Fruit fly (Drosophila melanogaster) whole organism, embryonic: ENCODE measurements around the gene Atg8b.

Source experiments
- BtbVII ChIP-seq: fragments of 200-800 bp; sonication (Bioruptor generic); optimal IDR thresholded peaks from 3 replicates; lab custom pipeline; 2017; ENCODE audit warnings: missing biosample characterization, mild to moderate bottlenecking, missing genetic modification characterization
- CG1024 ChIP-seq: fragments of 200-800 bp; sonication (Bioruptor generic); IDR thresholded peaks from 2 replicates; pipeline ENCODE4 v1.3.6; 2022; ENCODE audit warnings: missing biosample characterization, missing genetic modification characterization
- CG10366 ChIP-seq: fragments of 200-800 bp; sonication (Bioruptor generic); IDR thresholded peaks from 2 replicates; pipeline ENCODE4 v1.3.6; 2022; ENCODE audit warnings: missing biosample characterization, missing genetic modification characterization
- CG10543 ChIP-seq: fragments of 200-800 bp; sonication (Bioruptor generic); optimal IDR thresholded peaks from 3 replicates; lab custom pipeline; 2017; ENCODE audit warnings: missing biosample characterization, mild to moderate bottlenecking, missing genetic modification characterization, moderate library complexity
- CG11093 ChIP-seq: fragments of 200-800 bp; sonication (Bioruptor generic); IDR thresholded peaks from 3 replicates; pipeline ENCODE4 v1.3.6; 2022; ENCODE audit warnings: missing biosample characterization, missing genetic modification characterization
- CG11560 ChIP-seq: fragments of 200-800 bp; sonication (Bioruptor generic); IDR thresholded peaks from 3 replicates; pipeline ENCODE4 v1.3.6; 2022; ENCODE audit warnings: missing biosample characterization, missing genetic modification characterization
- CG12391 ChIP-seq: fragments of 200-800 bp; sonication (Bioruptor generic); optimal IDR thresholded peaks from 3 replicates; lab custom pipeline; 2018; ENCODE audit warnings: missing biosample characterization, mild to moderate bottlenecking, missing genetic modification characterization, moderate library complexity
- CG13287 ChIP-seq: fragments of 200-800 bp; sonication (Bioruptor generic); IDR thresholded peaks from 2 replicates; pipeline ENCODE4 v1.3.6; 2022; ENCODE audit warnings: missing biosample characterization, missing genetic modification characterization; ENCODE audit not compliant: partially characterized antibody
- CG15073 ChIP-seq: fragments of 200-800 bp; sonication (Bioruptor generic); optimal IDR thresholded peaks from 2 replicates; lab custom pipeline; 2016; ENCODE audit warnings: missing biosample characterization, missing genetic modification characterization
- CG1529 ChIP-seq: fragments of 200-800 bp; sonication (Bioruptor generic); optimal IDR thresholded peaks from 3 replicates; lab custom pipeline; 2018; ENCODE audit warnings: missing biosample characterization, missing genetic modification characterization
- CG1603 ChIP-seq: fragments of 200-800 bp; sonication (Bioruptor generic); optimal IDR thresholded peaks from 2 replicates; lab custom pipeline; 2019; ENCODE audit warnings: missing biosample characterization, mild to moderate bottlenecking, missing genetic modification characterization, moderate library complexity
- CG16779 ChIP-seq: fragments of 200-800 bp; sonication (Bioruptor generic); IDR thresholded peaks from 2 replicates; pipeline ENCODE4 v1.3.6; 2022; ENCODE audit warnings: missing biosample characterization, missing genetic modification characterization
- CG16815 ChIP-seq: fragments of 200-800 bp; sonication (Bioruptor generic); optimal IDR thresholded peaks from 3 replicates; lab custom pipeline; 2017; ENCODE audit warnings: missing biosample characterization, mild to moderate bottlenecking, missing genetic modification characterization
- CG17361 ChIP-seq: fragments of 200-800 bp; sonication (Bioruptor generic); IDR thresholded peaks from 3 replicates; pipeline ENCODE4 v1.3.6; 2022; ENCODE audit warnings: missing biosample characterization, missing genetic modification characterization
- CG18619 ChIP-seq: fragments of 200-800 bp; sonication (Bioruptor generic); optimal IDR thresholded peaks from 3 replicates; lab custom pipeline; 2017; ENCODE audit warnings: missing biosample characterization, mild to moderate bottlenecking, missing genetic modification characterization
- CG2202 ChIP-seq: fragments of 200-800 bp; sonication (Bioruptor generic); optimal IDR thresholded peaks from 2 replicates; lab custom pipeline; 2018; ENCODE audit warnings: missing biosample characterization, mild to moderate bottlenecking, missing genetic modification characterization
- CG33557 ChIP-seq: fragments of 200-800 bp; sonication (Bioruptor generic); optimal IDR thresholded peaks from 2 replicates; lab custom pipeline; 2019; ENCODE audit warnings: missing biosample characterization, mild to moderate bottlenecking, missing genetic modification characterization, moderate library complexity
- CG4707 ChIP-seq: fragments of 200-800 bp; sonication (Bioruptor generic); optimal IDR thresholded peaks from 2 replicates; lab custom pipeline; 2018; ENCODE audit warnings: missing biosample characterization, mild to moderate bottlenecking, missing genetic modification characterization, moderate library complexity
- CG4820 ChIP-seq: fragments of 200-800 bp; sonication (Bioruptor generic); optimal IDR thresholded peaks from 3 replicates; lab custom pipeline; 2016; ENCODE audit warnings: missing biosample characterization, missing genetic modification characterization
- CG6272 ChIP-seq: fragments of 200-800 bp; sonication (Bioruptor generic); IDR thresholded peaks from 2 replicates; pipeline ENCODE4 v1.3.6; 2022; ENCODE audit warnings: missing biosample characterization, missing genetic modification characterization
- CG7357 ChIP-seq: fragments of 200-800 bp; sonication (Bioruptor generic); IDR thresholded peaks from 3 replicates; pipeline ENCODE4 v1.3.6; 2022; ENCODE audit warnings: missing biosample characterization, missing genetic modification characterization
- CG7372 ChIP-seq: fragments of 200-800 bp; sonication (Bioruptor generic); IDR thresholded peaks from 2 replicates; pipeline ENCODE4 v1.3.6; 2022; ENCODE audit warnings: missing biosample characterization, missing genetic modification characterization
- CG9797 ChIP-seq: fragments of 200-800 bp; sonication (Bioruptor generic); optimal IDR thresholded peaks from 3 replicates; lab custom pipeline; 2018; ENCODE audit warnings: missing biosample characterization, mild to moderate bottlenecking, missing genetic modification characterization
- CHES-1-like ChIP-seq: fragments of 200-800 bp; sonication (Bioruptor generic); optimal IDR thresholded peaks from 2 replicates; lab custom pipeline; 2016; ENCODE audit warnings: missing biosample characterization, missing genetic modification characterization
- CoRest ChIP-seq: fragments of 200-800 bp; sonication (Bioruptor generic); optimal IDR thresholded peaks from 3 replicates; lab custom pipeline; 2018; ENCODE audit warnings: missing biosample characterization, mild to moderate bottlenecking, missing genetic modification characterization, moderate library complexity
- D19B ChIP-seq: fragments of 200-800 bp; sonication (Bioruptor generic); optimal IDR thresholded peaks from 2 replicates; lab custom pipeline; 2017; ENCODE audit warnings: missing biosample characterization, mild to moderate bottlenecking, missing genetic modification characterization
- Dbx ChIP-seq: fragments of 200-800 bp; sonication (Bioruptor generic); IDR thresholded peaks from 3 replicates; pipeline ENCODE4 v1.3.6; 2022; ENCODE audit warnings: missing biosample characterization, missing genetic modification characterization
- Drgx ChIP-seq: fragments of 200-800 bp; sonication (Bioruptor generic); IDR thresholded peaks from 2 replicates; pipeline ENCODE4 v1.3.6; 2022; ENCODE audit warnings: missing biosample characterization, missing genetic modification characterization
- Hr3 ChIP-seq: fragments of 200-800 bp; sonication (Bioruptor generic); optimal IDR thresholded peaks from 3 replicates; lab custom pipeline; 2016; ENCODE audit warnings: missing biosample characterization, missing genetic modification characterization
- Lim3 ChIP-seq: fragments of 200-800 bp; sonication (Bioruptor generic); IDR thresholded peaks from 2 replicates; pipeline ENCODE4 v1.3.6; 2022; ENCODE audit warnings: missing biosample characterization, missing genetic modification characterization
- Meics ChIP-seq: fragments of 200-800 bp; sonication (Bioruptor generic); optimal IDR thresholded peaks from 2 replicates; lab custom pipeline; 2017; ENCODE audit warnings: missing biosample characterization, mild to moderate bottlenecking, missing genetic modification characterization
- NfI ChIP-seq: fragments of 200-800 bp; sonication (Bioruptor generic); optimal IDR thresholded peaks from 3 replicates; lab custom pipeline; 2018; ENCODE audit warnings: missing biosample characterization, mild to moderate bottlenecking, missing genetic modification characterization, moderate library complexity
- Taf1 ChIP-seq: fragments of 200-800 bp; sonication (Bioruptor generic); IDR thresholded peaks from 2 replicates; pipeline ENCODE4 v1.3.6; 2022; ENCODE audit warnings: missing biosample characterization, missing genetic modification characterization
- Usf ChIP-seq: fragments of 200-800 bp; sonication (Bioruptor generic); optimal IDR thresholded peaks from 2 replicates; lab custom pipeline; 2017; ENCODE audit warnings: missing genotype, missing biosample characterization, missing genetic modification characterization
- Vsx1 ChIP-seq: fragments of 200-800 bp; sonication (Bioruptor generic); optimal IDR thresholded peaks from 2 replicates; lab custom pipeline; 2017; ENCODE audit warnings: missing biosample characterization, mild to moderate bottlenecking, missing genetic modification characterization, missing genetic modification reagents
- da ChIP-seq: fragments of 200-800 bp; sonication (Bioruptor generic); optimal IDR thresholded peaks from 2 replicates; lab custom pipeline; 2016; ENCODE audit warnings: missing biosample characterization, missing genetic modification characterization
- dpn ChIP-seq, 2 experiments: fragments of 200-800 bp; sonication (Bioruptor generic); optimal IDR thresholded peaks; 3 replicates each; lab custom pipeline; 2016; ENCODE audit warnings: missing biosample characterization in 2 of 2, missing genetic modification characterization in 2 of 2
- eve ChIP-seq, 2 experiments: fragments of >200 bp; optimal IDR thresholded peaks; 2 replicates each; lab custom pipeline; 2017; ENCODE audit warnings: missing biosample characterization in 2 of 2, missing genetic modification characterization in 2 of 2
- ftz-f1 ChIP-seq: fragments of 200-800 bp; sonication (Bioruptor generic); optimal IDR thresholded peaks from 2 replicates; lab custom pipeline; 2016; ENCODE audit warnings: missing biosample characterization, missing genetic modification characterization
- gce ChIP-seq: fragments of 200-800 bp; sonication (Bioruptor generic); IDR thresholded peaks from 3 replicates; pipeline ENCODE4 v1.3.6; 2022; ENCODE audit warnings: missing biosample characterization, missing genetic modification characterization
- grn ChIP-seq: fragments of 200-800 bp; sonication (Bioruptor generic); optimal IDR thresholded peaks from 3 replicates; lab custom pipeline; 2017; ENCODE audit warnings: missing biosample characterization, missing genetic modification characterization
- gsb-n ChIP-seq: fragments of 200-800 bp; sonication (Bioruptor generic); optimal IDR thresholded peaks from 3 replicates; lab custom pipeline; 2018; ENCODE audit warnings: missing biosample characterization, mild to moderate bottlenecking, missing genetic modification characterization
- maf-S ChIP-seq: fragments of 200-800 bp; sonication (Bioruptor generic); optimal IDR thresholded peaks from 2 replicates; lab custom pipeline; 2016; ENCODE audit warnings: missing biosample characterization, missing genetic modification characterization
- nau ChIP-seq: fragments of 200-800 bp; sonication (Bioruptor generic); optimal IDR thresholded peaks from 3 replicates; lab custom pipeline; 2017; ENCODE audit warnings: missing biosample characterization, mild to moderate bottlenecking, missing genetic modification characterization, missing genetic modification reagents
- oc ChIP-seq: fragments of 200-800 bp; sonication (Bioruptor generic); optimal IDR thresholded peaks from 2 replicates; lab custom pipeline; 2018; ENCODE audit warnings: missing biosample characterization, mild to moderate bottlenecking, missing genetic modification characterization, moderate library complexity
- pb ChIP-seq: fragments of 200-800 bp; sonication (Bioruptor generic); optimal IDR thresholded peaks from 3 replicates; lab custom pipeline; 2016; ENCODE audit warnings: missing biosample characterization, missing genetic modification characterization
- sc ChIP-seq, 3 experiments: fragments of >200 bp in 2 of 3; fragments of 200-800 bp in 1 of 3; sonication (Bioruptor generic) in 1 of 3; optimal IDR thresholded peaks; 2 replicates in 2 of 3; 3 replicates in 1 of 3; lab custom pipeline; 2017; ENCODE audit warnings: mild to moderate bottlenecking in 1 of 3, missing biosample characterization in 1 of 3, missing genetic modification characterization in 1 of 3, missing genetic modification reagents in 1 of 3
- sens ChIP-seq: fragments of 200-800 bp; sonication (Bioruptor generic); peaks from one replicate; lab custom pipeline; 2016; ENCODE audit warnings: missing biosample characterization, missing genetic modification characterization
- sim ChIP-seq: fragments of 200-800 bp; sonication (Bioruptor generic); IDR thresholded peaks from 2 replicates; pipeline ENCODE4 v1.3.6; 2022; ENCODE audit warnings: missing biosample characterization, missing genetic modification characterization
- sr ChIP-seq: fragments of 200-800 bp; sonication (Bioruptor generic); IDR thresholded peaks from 3 replicates; pipeline ENCODE4 v1.3.6; 2022; ENCODE audit warnings: missing biosample characterization, missing genetic modification characterization
- tap ChIP-seq: fragments of 200-800 bp; optimal IDR thresholded peaks from 3 replicates; lab custom pipeline; 2019; ENCODE audit warnings: missing biosample characterization, mild to moderate bottlenecking, missing genetic modification characterization, moderate library complexity
- tio ChIP-seq: fragments of 200-800 bp; sonication (Bioruptor generic); optimal IDR thresholded peaks from 2 replicates; lab custom pipeline; 2017; ENCODE audit warnings: missing biosample characterization, missing genetic modification characterization, inconsistent platforms

Gene Atg8b

DNA sequence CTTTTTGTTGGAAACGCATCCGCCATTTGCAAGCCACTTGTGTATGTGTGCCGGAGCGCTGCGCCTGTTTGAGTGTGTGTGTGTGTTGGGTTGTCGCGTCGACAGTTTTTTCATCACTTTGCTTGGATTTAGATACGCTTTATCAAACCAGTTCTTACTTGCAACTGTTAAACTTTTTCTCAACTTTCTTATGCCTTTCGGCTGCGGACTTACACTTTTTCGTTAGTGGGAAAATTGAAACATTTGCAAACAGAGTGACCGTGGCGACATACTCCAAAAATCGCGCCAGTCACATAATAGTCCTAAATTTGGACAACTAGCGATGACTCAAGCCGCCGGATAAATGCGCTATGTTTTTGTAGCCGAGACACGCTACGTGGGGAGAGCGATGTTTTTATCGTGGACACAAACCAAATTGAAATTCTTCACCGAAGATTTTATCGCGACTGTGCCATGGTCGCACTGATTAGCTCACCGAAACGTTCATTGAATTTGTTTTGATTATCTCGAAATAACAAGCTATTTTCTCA, 42.6 kb downstream of the Atg8b start, which contains the start of the genes alt and CG7655 (continued):
- TF ChIP-seq CG17361 (GFP tag; lab: Robert Waterston, UW) (no peak), CG6272 (GFP tag; lab: Robert Waterston, UW) (no peak), sc (optimal IDR thresholded peaks at IDR 0.05; lab: Kevin White, UChicago) (no peak), sc (GFP tag; optimal IDR thresholded peaks at IDR 0.05; lab: Kevin White, UChicago) (no peak), oc (tag; lab: Kevin White, UChicago) (no peak), CG12391 (peak; percentile 50), CG18619 (GFP tag; lab: Kevin White, UChicago) (no peak), CG2202 (tag; lab: Kevin White, UChicago) (peak; percentile 8), Taf1 (no peak), Hr3 (no peak), nau (GFP tag; lab: Kevin White, UChicago) (no peak), gsb-n (tag; lab: Kevin White, UChicago) (peak; percentile 41), Meics (GFP tag; lab: Kevin White, UChicago) (no peak), CG7372 (GFP tag; lab: Robert Waterston, UW) (no peak), BtbVII (no peak), da (GFP tag; lab: Kevin White, UChicago) (peak; percentile 1), CHES-1-like (GFP tag; lab: Kevin White, UChicago) (peak; percentile 89), pb (peak; percentile 26), CG1024 (GFP tag; lab: Robert Waterston, UW) (no peak), CG11093 (GFP tag; lab: Robert Waterston, UW) (no peak), eve (GFP tag; optimal IDR thresholded peaks at IDR 0.05; lab: Kevin White, UChicago) (no peak), D19B (GFP tag; lab: Kevin White, UChicago) (no peak), CG7357 (GFP tag; lab: Robert Waterston, UW) (no peak), CG1529 (GFP tag; lab: Kevin White, UChicago) (no peak), gce (GFP tag; lab: Robert Waterston, UW) (no peak), CG33557 (GFP tag; lab: Kevin White, UChicago) (peak; percentile 10), CG4707 (GFP tag; lab: Kevin White, UChicago) (no peak), dpn (GFP tag; optimal IDR thresholded peaks at IDR 0.05; lab: Kevin White, UChicago) (peak; percentile 11 to 17), sim (no peak), CG11560 (tag; lab: Robert Waterston, UW) (no peak), ftz-f1 (peak; percentile 72), CG16815 (GFP tag; lab: Kevin White, UChicago) (no peak), sens (GFP tag; lab: Kevin White, UChicago) (peak; percentile 75), Drgx (no peak), grn (GFP tag; lab: Kevin White, UChicago) (peak; percentile 97), maf-S (GFP tag; lab: Kevin White, UChicago) (no peak), CG1603 (tag; lab: Kevin White, UChicago) (peak; percentile 93), CG10366 (no peak), tio (no peak), Dbx (no peak), CG15073 (no peak), tap (tag; lab: Kevin White, UChicago) (peak; percentile 14), Lim3 (GFP tag; lab: Robert Waterston, UW) (no peak), CG4820 (GFP tag; lab: Kevin White, UChicago) (no peak), Usf (GFP tag; lab: Kevin White, UChicago) (no peak), sr (GFP tag; lab: Robert Waterston, UW) (no peak), CG13287 (no peak), CoRest (tag; lab: Kevin White, UChicago) (peak; percentile 34), Vsx1 (GFP tag; lab: Kevin White, UChicago) (peak; percentile 91), CG10543 (peak; percentile 28), CG16779 (no peak), CG9797 (GFP tag; lab: Kevin White, UChicago) (peak; percentile 100), NfI (GFP tag; lab: Kevin White, UChicago) (peak; percentile 6)
